Fruit fly (Drosophila melanogaster) whole organism, embryonic: ENCODE results near the gene pdm2.
A peak's percentile ranks its signal among the peaks of the same experiment; 100 is the strongest.

Experiments
- CG10431 ChIP-seq: fragments of 200-800 bp; sonication (Bioruptor generic); optimal IDR thresholded peaks from 3 replicates; lab custom pipeline; 2018; ENCODE audit warnings: missing biosample characterization, mild to moderate bottlenecking, missing genetic modification characterization
- CG11247 ChIP-seq: fragments of 200-800 bp; sonication (Bioruptor generic); IDR thresholded peaks from 2 replicates; pipeline ENCODE4 v1.3.6; 2022; ENCODE audit warnings: missing biosample characterization, missing genetic modification characterization
- CG12391 ChIP-seq: fragments of 200-800 bp; sonication (Bioruptor generic); optimal IDR thresholded peaks from 3 replicates; lab custom pipeline; 2018; ENCODE audit warnings: missing biosample characterization, mild to moderate bottlenecking, missing genetic modification characterization, moderate library complexity
- CG15011 ChIP-seq: fragments of 200-800 bp; sonication (Bioruptor generic); optimal IDR thresholded peaks from 3 replicates; lab custom pipeline; 2018; ENCODE audit warnings: missing biosample characterization, mild to moderate bottlenecking, missing genetic modification characterization
- CG15479 ChIP-seq: fragments of 200-800 bp; sonication (Bioruptor generic); optimal IDR thresholded peaks from 3 replicates; lab custom pipeline; 2019; ENCODE audit warnings: missing biosample characterization, mild to moderate bottlenecking, missing genetic modification characterization, moderate library complexity
- CG1603 ChIP-seq: fragments of 200-800 bp; sonication (Bioruptor generic); optimal IDR thresholded peaks from 2 replicates; lab custom pipeline; 2019; ENCODE audit warnings: missing biosample characterization, mild to moderate bottlenecking, missing genetic modification characterization, moderate library complexity
- CG17328 ChIP-seq: fragments of 200-800 bp; sonication (Bioruptor generic); IDR thresholded peaks from 2 replicates; pipeline ENCODE4 v1.3.6; 2022; ENCODE audit warnings: missing biosample characterization, missing genetic modification characterization
- CG17568 ChIP-seq: fragments of 200-800 bp; sonication (Bioruptor generic); optimal IDR thresholded peaks from 2 replicates; lab custom pipeline; 2018; ENCODE audit warnings: missing biosample characterization, mild to moderate bottlenecking, missing genetic modification characterization, moderate library complexity
- CG2129 ChIP-seq: fragments of 200-800 bp; sonication (Bioruptor generic); IDR thresholded peaks from 2 replicates; pipeline ENCODE4 v1.3.6; 2022; ENCODE audit warnings: missing biosample characterization, missing genetic modification characterization; ENCODE audit not compliant: partially characterized antibody
- CG4730 ChIP-seq: fragments of 200-800 bp; sonication (Bioruptor generic); IDR thresholded peaks from 2 replicates; pipeline ENCODE4 v1.3.6; 2022; ENCODE audit warnings: missing biosample characterization, missing genetic modification characterization
- CG6683 ChIP-seq: fragments of 200-800 bp; sonication (Bioruptor generic); optimal IDR thresholded peaks from 2 replicates; lab custom pipeline; 2017; ENCODE audit warnings: missing biosample characterization, mild to moderate bottlenecking, missing genetic modification characterization, missing genetic modification reagents
- CG9817 ChIP-seq: fragments of 200-800 bp; sonication (Bioruptor generic); optimal IDR thresholded peaks from 2 replicates; lab custom pipeline; 2018; ENCODE audit warnings: missing biosample characterization, mild to moderate bottlenecking, missing genetic modification characterization, moderate library complexity
- Chrac-16 ChIP-seq: fragments of 200-800 bp; sonication (Bioruptor generic); optimal IDR thresholded peaks from 3 replicates; lab custom pipeline; 2016; ENCODE audit warnings: missing biosample characterization, missing genetic modification characterization
- D ChIP-seq, 2 experiments: fragments of 200-800 bp in 1 of 2; fragments of >200 bp in 1 of 2; sonication (Bioruptor generic) in 1 of 2; optimal IDR thresholded peaks; 2 replicates in 1 of 2; 3 replicates in 1 of 2; lab custom pipeline; 2017; ENCODE audit warnings: mild to moderate bottlenecking in 1 of 2, missing biosample characterization in 1 of 2, missing genetic modification characterization in 1 of 2, missing genetic modification reagents in 1 of 2
- Dll ChIP-seq: fragments of 200-800 bp; sonication (Bioruptor generic); IDR thresholded peaks from 4 replicates; pipeline ENCODE4 v1.3.6; 2022; ENCODE audit warnings: missing biosample characterization, missing genetic modification characterization; ENCODE audit not compliant: partially characterized antibody
- GATAe ChIP-seq: fragments of 200-800 bp; sonication (Bioruptor generic); conservative IDR thresholded peaks from 2 replicates; pipeline ENCODE4 v1.3.6; 2022; ENCODE audit warnings: missing biosample characterization, missing genetic modification characterization
- Hr78 ChIP-seq, 2 experiments: fragments of 200-800 bp in 1 of 2; fragments of >200 bp in 1 of 2; sonication (Bioruptor generic) in 1 of 2; optimal IDR thresholded peaks; 2 replicates each; lab custom pipeline; 2017 to 2019; ENCODE audit warnings: missing biosample characterization in 2 of 2, missing genetic modification characterization in 2 of 2, mild to moderate bottlenecking in 1 of 2, moderate library complexity in 1 of 2
- Kr ChIP-seq: fragments of 200-800 bp; sonication (Bioruptor generic); optimal IDR thresholded peaks from 2 replicates; lab custom pipeline; 2017; ENCODE audit warnings: missing biosample characterization, mild to moderate bottlenecking, missing genetic modification characterization
- Nf-YB ChIP-seq: fragments of 200-800 bp; sonication (Bioruptor generic); optimal IDR thresholded peaks from 3 replicates; lab custom pipeline; 2019; ENCODE audit warnings: missing biosample characterization, mild to moderate bottlenecking, missing genetic modification characterization, moderate library complexity
- Nf-YC ChIP-seq: fragments of 200-800 bp; optimal IDR thresholded peaks from 3 replicates; lab custom pipeline; 2019; ENCODE audit warnings: missing biosample characterization, mild to moderate bottlenecking, missing genetic modification characterization, moderate library complexity
- Pdp1 ChIP-seq, 2 experiments: fragments of 200-800 bp; sonication (Bioruptor generic); optimal IDR thresholded peaks; 3 replicates each; lab custom pipeline; 2016; ENCODE audit warnings: missing biosample characterization in 2 of 2, missing genetic modification characterization in 2 of 2, mild to moderate bottlenecking in 1 of 2, moderate library complexity in 1 of 2
- Xbp1 ChIP-seq: fragments of 200-800 bp; sonication (Bioruptor generic); optimal IDR thresholded peaks from 3 replicates; lab custom pipeline; 2016; ENCODE audit warnings: missing biosample characterization, mild to moderate bottlenecking, missing genetic modification characterization
- Xrp1 ChIP-seq: fragments of 200-800 bp; sonication (Bioruptor generic); IDR thresholded peaks from 2 replicates; pipeline ENCODE4 v1.3.6; 2022; ENCODE audit warnings: missing biosample characterization, missing genetic modification characterization
- ap ChIP-seq: fragments of 200-800 bp; sonication (Bioruptor generic); IDR thresholded peaks from 2 replicates; pipeline ENCODE4 v1.3.6; 2022; ENCODE audit warnings: missing biosample characterization, missing genetic modification characterization
- bsh ChIP-seq, 2 experiments: fragments of 200-800 bp; sonication (Bioruptor generic); optimal IDR thresholded peaks; 2 replicates each; lab custom pipeline; 2017 to 2018; ENCODE audit warnings: mild to moderate bottlenecking in 2 of 2, missing biosample characterization in 2 of 2, missing genetic modification characterization in 2 of 2, moderate library complexity in 1 of 2
- en ChIP-seq: fragments of 200-800 bp; sonication (Bioruptor generic); optimal IDR thresholded peaks from 2 replicates; lab custom pipeline; 2016; ENCODE audit warnings: missing biosample characterization, missing genetic modification characterization
- gsb-n ChIP-seq: fragments of 200-800 bp; sonication (Bioruptor generic); optimal IDR thresholded peaks from 3 replicates; lab custom pipeline; 2018; ENCODE audit warnings: missing biosample characterization, mild to moderate bottlenecking, missing genetic modification characterization
- hth ChIP-seq: fragments of >200 bp; optimal IDR thresholded peaks from 2 replicates; lab custom pipeline; 2017; ENCODE audit warnings: inconsistent platforms
- inv ChIP-seq: fragments of 200-800 bp; sonication (Bioruptor generic); IDR thresholded peaks from 2 replicates; pipeline ENCODE4 v1.3.6; 2022; ENCODE audit warnings: missing biosample characterization, missing genetic modification characterization; ENCODE audit not compliant: partially characterized antibody
- lilli ChIP-seq: fragments of 200-800 bp; sonication (Bioruptor generic); optimal IDR thresholded peaks from 3 replicates; lab custom pipeline; 2016; ENCODE audit warnings: missing biosample characterization, missing genetic modification characterization
- psq ChIP-seq: fragments of 200-800 bp; sonication (Bioruptor generic); optimal IDR thresholded peaks from 2 replicates; lab custom pipeline; 2017; ENCODE audit warnings: missing biosample characterization, missing genetic modification characterization
- sc ChIP-seq, 3 experiments: fragments of >200 bp in 2 of 3; fragments of 200-800 bp in 1 of 3; sonication (Bioruptor generic) in 1 of 3; optimal IDR thresholded peaks; 2 replicates in 2 of 3; 3 replicates in 1 of 3; lab custom pipeline; 2017; ENCODE audit warnings: mild to moderate bottlenecking in 1 of 3, missing biosample characterization in 1 of 3, missing genetic modification characterization in 1 of 3, missing genetic modification reagents in 1 of 3
- sens ChIP-seq: fragments of 200-800 bp; sonication (Bioruptor generic); peaks from one replicate; lab custom pipeline; 2016; ENCODE audit warnings: missing biosample characterization, missing genetic modification characterization
- seq ChIP-seq: fragments of 200-800 bp; sonication (Bioruptor generic); IDR thresholded peaks from 2 replicates; pipeline ENCODE4 v1.3.6; 2022; ENCODE audit warnings: missing biosample characterization, missing genetic modification characterization
- so ChIP-seq: fragments of 200-800 bp; sonication (Bioruptor generic); IDR thresholded peaks from 3 replicates; pipeline ENCODE4 v1.3.6; 2022; ENCODE audit warnings: missing biosample characterization, missing genetic modification characterization
- tll ChIP-seq, 2 experiments: fragments of 200-800 bp in 1 of 2; fragments of >200 bp in 1 of 2; sonication (Bioruptor generic) in 1 of 2; optimal IDR thresholded peaks; 2 replicates each; lab custom pipeline; 2017 to 2019; ENCODE audit warnings: missing biosample characterization in 2 of 2, missing genetic modification characterization in 2 of 2, mild to moderate bottlenecking in 1 of 2, moderate library complexity in 1 of 2
- zen ChIP-seq: fragments of 200-800 bp; sonication (Bioruptor generic); optimal IDR thresholded peaks from 3 replicates; lab custom pipeline; 2018; ENCODE audit warnings: missing biosample characterization, mild to moderate bottlenecking, missing genetic modification characterization, moderate library complexity
- zfh2 ChIP-seq: fragments of 200-800 bp; sonication (Bioruptor generic); optimal IDR thresholded peaks from 2 replicates; lab custom pipeline; 2016; ENCODE audit warnings: missing biosample characterization, missing genetic modification characterization

pdm2 gene

DNA sequence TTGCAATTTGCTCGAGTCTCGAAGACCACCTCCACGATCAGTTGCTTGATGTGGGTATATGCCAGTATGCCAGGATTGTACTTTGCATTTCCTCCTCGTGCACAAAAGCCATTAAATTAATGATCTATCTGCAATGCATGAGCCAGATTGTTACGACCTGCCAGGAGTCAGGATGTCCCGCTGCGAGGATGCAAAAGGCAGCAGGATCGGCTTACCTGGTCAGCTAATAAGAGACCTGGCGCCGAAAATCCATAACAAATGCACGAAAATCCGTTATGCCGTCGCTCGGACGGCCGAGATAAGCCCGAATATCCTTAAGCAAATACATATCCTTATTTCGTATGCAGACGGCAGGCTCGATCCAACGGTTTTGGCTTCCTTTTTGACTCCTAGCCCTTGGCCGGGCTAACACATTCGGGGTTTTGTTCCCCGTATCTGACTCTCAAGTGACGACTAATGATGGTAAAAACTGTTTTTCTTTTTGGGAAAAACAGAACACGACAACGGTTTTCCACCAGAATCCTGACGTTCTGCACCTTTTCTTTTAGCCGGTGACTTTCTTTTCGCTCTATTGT lies 9.1 kb downstream of the pdm2 start:
- no peak for TF ChIP-seq Hr78 (GFP tag; optimal IDR thresholded peaks at IDR 0.05; lab: Kevin White, UChicago)
- TF ChIP-seq CG11247 (GFP tag; lab: Robert Waterston, UW) = no peak
- peak; percentile 97 for TF ChIP-seq zen
- no peak for TF ChIP-seq CG9817 (tag; lab: Kevin White, UChicago)
- TF ChIP-seq CG15479 (GFP tag; lab: Kevin White, UChicago) = peak; percentile 80
- TF ChIP-seq bsh (GFP tag; optimal IDR thresholded peaks at IDR 0.05; lab: Kevin White, UChicago) = no peak
- no peak for TF ChIP-seq inv
- no peak for TF ChIP-seq ap (GFP tag; lab: Robert Waterston, UW)
- TF ChIP-seq CG10431 (GFP tag; lab: Kevin White, UChicago) = no peak
- TF ChIP-seq CG17568 (GFP tag; lab: Kevin White, UChicago) = no peak
- TF ChIP-seq tll (GFP tag; optimal IDR thresholded peaks at IDR 0.05; lab: Kevin White, UChicago) = peak in 1 of 2 experiments; percentile 98
- no peak for TF ChIP-seq Pdp1 (GFP tag; optimal IDR thresholded peaks at IDR 0.05; lab: Kevin White, UChicago)
- no peak for TF ChIP-seq CG15011
- no peak for TF ChIP-seq en (GFP tag; lab: Kevin White, UChicago)
- no peak for TF ChIP-seq CG12391 (tag; lab: Kevin White, UChicago)
- TF ChIP-seq Xrp1 (GFP tag; lab: Robert Waterston, UW) = no peak
- peak; percentile 82 for TF ChIP-seq D (optimal IDR thresholded peaks at IDR 0.05; lab: Kevin White, UChicago)
- TF ChIP-seq D (GFP tag; optimal IDR thresholded peaks at IDR 0.05; lab: Kevin White, UChicago) = no peak
- TF ChIP-seq zfh2 = no peak
- TF ChIP-seq Dll (GFP tag; lab: Robert Waterston, UW) = no peak
- TF ChIP-seq GATAe = no peak
- TF ChIP-seq, all 482 proteins: peak for 4

DNA sequence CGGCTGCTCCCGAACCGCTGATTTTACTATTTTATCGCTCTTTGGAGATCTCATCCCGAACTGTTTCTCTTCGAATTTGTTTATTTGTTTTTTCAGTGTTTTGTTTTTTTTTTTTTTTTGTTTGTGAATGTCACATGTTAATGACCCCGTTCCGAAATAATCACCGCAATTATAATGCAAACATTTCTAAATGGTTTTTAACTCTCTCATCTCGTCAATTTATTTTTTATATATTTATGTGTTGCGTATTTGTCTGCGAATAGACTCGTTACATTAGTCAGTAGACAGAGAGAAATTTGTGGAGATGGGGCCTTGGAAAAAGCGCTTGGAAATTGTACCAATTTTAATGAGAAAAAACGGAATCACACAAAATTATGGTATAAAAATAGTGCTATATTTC lies 12.6 kb downstream of the pdm2 start, which contains the start of gene Nepl7:
Gene Nepl7 (minus strand): TSS at position 101 of the 400 bp plus-strand sequence.
- TF ChIP-seq psq (GFP tag; lab: Kevin White, UChicago) (no peak), CG4730 (GFP tag; lab: Robert Waterston, UW) (no peak), Chrac-16 (GFP tag; lab: Kevin White, UChicago) (no peak), CG6683 (no peak), CG17328 (GFP tag; lab: Robert Waterston, UW) (no peak), hth (lab: Kevin White, UChicago) (no peak), Xbp1 (GFP tag; lab: Kevin White, UChicago) (no peak), CG1603 (no peak), CG2129 (GFP tag; lab: Robert Waterston, UW) (no peak)

DNA sequence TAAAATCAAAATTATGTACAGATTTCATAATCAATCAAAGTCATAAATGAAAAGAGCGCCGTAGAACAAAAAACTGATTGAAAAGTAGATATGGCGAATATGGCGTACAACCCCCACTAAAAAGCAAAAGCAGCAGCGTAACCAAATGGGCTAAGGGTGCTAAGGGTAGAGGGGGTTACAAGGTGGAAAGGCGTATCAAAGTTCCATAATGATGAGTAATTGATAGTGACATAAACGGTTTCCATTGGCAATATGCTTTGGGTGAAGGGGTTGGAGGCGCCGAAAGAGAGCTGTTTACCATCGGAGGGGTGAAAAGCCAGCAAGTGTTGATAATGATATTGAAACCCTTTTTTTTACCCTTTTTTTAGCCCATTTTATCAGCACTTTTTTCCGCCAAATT lies 15.3 kb downstream of the pdm2 start:
- TF ChIP-seq lilli (GFP tag; lab: Kevin White, UChicago) = no peak
- peak; percentile 76 for TF ChIP-seq Nf-YC (tag; lab: Kevin White, UChicago)
- TF ChIP-seq sc (optimal IDR thresholded peaks at IDR 0.05; lab: Kevin White, UChicago) = no peak
- no peak for TF ChIP-seq sc (GFP tag; optimal IDR thresholded peaks at IDR 0.05; lab: Kevin White, UChicago)
- peak; percentile 85 for TF ChIP-seq Nf-YB (GFP tag; lab: Kevin White, UChicago)
- TF ChIP-seq Kr (GFP tag; lab: Kevin White, UChicago) = peak; percentile 72
- TF ChIP-seq gsb-n = peak; percentile 79
- TF ChIP-seq sens = no peak
- TF ChIP-seq so (GFP tag; lab: Robert Waterston, UW) = no peak
- TF ChIP-seq seq (GFP tag; lab: Robert Waterston, UW) = peak; percentile 21; the same call in 1 of the 2 replicates
